Worm (Caenorhabditis elegans) whole organism, mixed stage, embryonic: ENCODE results near the gene Y75B8A.10.

Source experiments
- M03D4.4 ChIP-seq: sonication (generic microtip); optimal IDR thresholded peaks from 2 replicates; lab custom pipeline; 2017; ENCODE audit warnings: mild to moderate bottlenecking, missing genetic modification characterization, missing compliant biosample characterization
- bed-3 ChIP-seq: fragments of 200-800 bp; sonication (Bioruptor generic); optimal IDR thresholded peaks from 3 replicates; lab custom pipeline; 2018; ENCODE audit warnings: mild to moderate bottlenecking, missing genetic modification characterization, moderate library complexity, missing compliant biosample characterization
- blmp-1 ChIP-seq: fragments of 150-350 bp; optimal IDR thresholded peaks from 2 replicates; lab custom pipeline; 2014; ENCODE audit warnings: missing biosample characterization, missing genetic modification characterization
- ceh-43 ChIP-seq: fragments of 200-800 bp; sonication (Bioruptor generic); optimal IDR thresholded peaks from 2 replicates; lab custom pipeline; 2018; ENCODE audit warnings: mild to moderate bottlenecking, missing genetic modification characterization, moderate library complexity, missing compliant biosample characterization
- ceh-83 ChIP-seq: fragments of 200-800 bp; sonication (Bioruptor generic); optimal IDR thresholded peaks from 2 replicates; lab custom pipeline; 2018; ENCODE audit warnings: mild to moderate bottlenecking, missing genetic modification characterization, missing compliant biosample characterization
- cnd-1 ChIP-seq: fragments of 200-800 bp; sonication (Bioruptor generic); optimal IDR thresholded peaks from 2 replicates; lab custom pipeline; 2018; ENCODE audit warnings: mild to moderate bottlenecking, missing genetic modification characterization, missing compliant biosample characterization
- elt-1 ChIP-seq: sonication (generic microtip); optimal IDR thresholded peaks from 2 replicates; lab custom pipeline; 2017; ENCODE audit warnings: missing genetic modification characterization, mild to moderate bottlenecking, missing compliant biosample characterization, antibody characterized with exemption, moderate library complexity, borderline replicate concordance; ENCODE audit not compliant: insufficient read depth
- elt-3 ChIP-seq: fragments of 150-350 bp; optimal IDR thresholded peaks from 2 replicates; lab custom pipeline; 2014; ENCODE audit warnings: missing biosample characterization, missing genetic modification characterization
- flh-1 ChIP-seq: fragments of 200-800 bp; sonication (Bioruptor generic); optimal IDR thresholded peaks from 2 replicates; lab custom pipeline; 2018; ENCODE audit warnings: mild to moderate bottlenecking, missing genetic modification characterization, moderate library complexity, missing compliant biosample characterization
- hlh-1 ChIP-seq: fragments of 150-350 bp; optimal IDR thresholded peaks from 2 replicates; lab custom pipeline; 2014; ENCODE audit warnings: missing biosample characterization, missing genetic modification reagents, missing genetic modification characterization
- lin-13 ChIP-seq: fragments of 150-350 bp; optimal IDR thresholded peaks from 2 replicates; lab custom pipeline; 2014; ENCODE audit warnings: missing biosample characterization, missing genetic modification characterization
- lin-32 ChIP-seq: fragments of 200-800 bp; sonication (Bioruptor generic); optimal IDR thresholded peaks from 2 replicates; lab custom pipeline; 2018; ENCODE audit warnings: mild to moderate bottlenecking, missing genetic modification characterization, missing compliant biosample characterization
- lsy-2 ChIP-seq: fragments of 150-350 bp; optimal IDR thresholded peaks from 2 replicates; lab custom pipeline; 2014; ENCODE audit warnings: missing biosample characterization, missing genetic modification characterization
- mab-5 ChIP-seq: fragments of 150-350 bp; optimal IDR thresholded peaks from 2 replicates; lab custom pipeline; 2014; ENCODE audit warnings: missing biosample characterization, missing genetic modification characterization
- mep-1 ChIP-seq: fragments of 150-350 bp; optimal IDR thresholded peaks from 2 replicates; lab custom pipeline; 2017; ENCODE audit warnings: missing biosample characterization, missing genetic modification reagents, missing genetic modification characterization, inconsistent platforms
- mls-2 ChIP-seq: sonication (generic microtip); optimal IDR thresholded peaks from 2 replicates; lab custom pipeline; 2016; ENCODE audit warnings: mild to moderate bottlenecking, missing genetic modification characterization, moderate library complexity, missing compliant biosample characterization
- nhr-12 ChIP-seq: fragments of 150-350 bp; optimal IDR thresholded peaks from 2 replicates; lab custom pipeline; 2014; ENCODE audit warnings: missing biosample characterization, missing genetic modification characterization
- nhr-2 ChIP-seq: fragments of 150-350 bp; optimal IDR thresholded peaks from 2 replicates; lab custom pipeline; 2014; ENCODE audit warnings: missing biosample characterization, missing genetic modification characterization
- nhr-237 ChIP-seq: fragments of 150-350 bp; optimal IDR thresholded peaks from 2 replicates; lab custom pipeline; 2014; ENCODE audit warnings: missing biosample characterization, missing genetic modification characterization
- nhr-28 ChIP-seq: fragments of 150-350 bp; optimal IDR thresholded peaks from 2 replicates; lab custom pipeline; 2014; ENCODE audit warnings: missing biosample characterization, missing genetic modification characterization
- nhr-76 ChIP-seq: sonication (generic microtip); optimal IDR thresholded peaks from 2 replicates; lab custom pipeline; 2017; ENCODE audit warnings: missing biosample characterization, missing genetic modification characterization
- pha-4 ChIP-seq: fragments of 150-350 bp; optimal IDR thresholded peaks from 2 replicates; lab custom pipeline; 2018; ENCODE audit warnings: missing biosample characterization, missing genetic modification reagents, missing genetic modification characterization
- sem-2 ChIP-seq: fragments of 200-800 bp; sonication (Bioruptor generic); optimal IDR thresholded peaks from 2 replicates; lab custom pipeline; 2018; ENCODE audit warnings: mild to moderate bottlenecking, missing genetic modification characterization, missing compliant biosample characterization
- snpc-4 ChIP-seq: fragments of 150-350 bp; optimal IDR thresholded peaks from 2 replicates; lab custom pipeline; 2014; ENCODE audit warnings: missing biosample characterization, missing genetic modification characterization
- sptf-1 ChIP-seq: sonication (generic microtip); optimal IDR thresholded peaks from 2 replicates; lab custom pipeline; 2017; ENCODE audit warnings: mild to moderate bottlenecking, missing genetic modification characterization, moderate library complexity, missing compliant biosample characterization
- tbx-8 ChIP-seq: fragments of 200-800 bp; sonication (Bioruptor generic); optimal IDR thresholded peaks from 2 replicates; lab custom pipeline; 2018; ENCODE audit warnings: mild to moderate bottlenecking, missing genetic modification characterization, moderate library complexity, missing compliant biosample characterization
- unc-120 ChIP-seq: sonication (generic microtip); optimal IDR thresholded peaks from 2 replicates; lab custom pipeline; 2017; ENCODE audit warnings: missing genetic modification characterization, missing compliant biosample characterization; ENCODE audit not compliant: poor library complexity, severe bottlenecking
- unc-39 ChIP-seq: fragments of 150-350 bp; optimal IDR thresholded peaks from 2 replicates; lab custom pipeline; 2014; ENCODE audit warnings: missing biosample characterization, missing genetic modification characterization
- unc-62 ChIP-seq: fragments of 150-350 bp; optimal IDR thresholded peaks from 2 replicates; lab custom pipeline; 2014; ENCODE audit warnings: missing biosample characterization, missing genetic modification reagents, missing genetic modification characterization
- zip-8 ChIP-seq: fragments of 150-350 bp; optimal IDR thresholded peaks from 2 replicates; lab custom pipeline; 2014; ENCODE audit warnings: missing biosample characterization, missing genetic modification characterization
- ztf-11 ChIP-seq: fragments of 150-350 bp; optimal IDR thresholded peaks from 2 replicates; lab custom pipeline; 2014; ENCODE audit warnings: missing biosample characterization, missing genetic modification characterization

Gene Y75B8A.10

DNA sequence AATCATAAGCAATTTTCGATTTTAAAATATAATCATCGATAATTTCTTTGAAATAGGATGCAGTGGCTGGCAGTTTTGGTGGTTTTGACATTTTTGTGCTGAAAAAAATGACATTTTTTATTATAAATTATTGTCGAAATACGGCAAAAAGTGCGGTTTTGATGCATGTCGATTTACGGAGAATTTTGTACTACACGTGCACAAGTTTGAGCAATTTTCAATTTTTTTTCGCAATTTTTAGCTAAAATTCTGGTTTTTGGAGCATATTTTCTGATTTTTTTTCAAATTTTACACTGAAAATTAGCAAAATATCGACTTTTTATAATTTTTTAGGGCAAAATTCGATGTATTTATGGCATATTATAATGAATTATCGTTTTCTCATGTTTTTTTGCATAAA is 32.8 kb upstream of the Y75B8A.10 start, which contains the start of gene Y75B8A.13:
TSS of gene Y75B8A.13 (minus strand) at position 101 of the 400 bp plus-strand sequence.
- TF ChIP-seq lin-32 (GFP tag; lab: Kevin White, UChicago): no peak
- TF ChIP-seq pha-4 (tag; lab: Kevin White, UChicago): no peak
- no peak for TF ChIP-seq ceh-83 (GFP tag; lab: Kevin White, UChicago)
- no peak for TF ChIP-seq nhr-76 (tag; lab: Kevin White, UChicago)
- no peak for TF ChIP-seq unc-62
- no peak for TF ChIP-seq lsy-2
- TF ChIP-seq mls-2 (tag; lab: Kevin White, UChicago): no peak
- no peak for TF ChIP-seq cnd-1
- TF ChIP-seq nhr-2 (tag; lab: Kevin White, UChicago): no peak
- TF ChIP-seq sem-2 (GFP tag; lab: Kevin White, UChicago): no peak
- no peak for TF ChIP-seq blmp-1
- TF ChIP-seq sptf-1 (tag; lab: Kevin White, UChicago): no peak
- TF ChIP-seq snpc-4 (tag; lab: Kevin White, UChicago): no peak
- no peak for TF ChIP-seq unc-39 (tag; lab: Kevin White, UChicago)
- TF ChIP-seq ztf-11 (tag; lab: Kevin White, UChicago): no peak
- no peak for TF ChIP-seq hlh-1 (tag; lab: Kevin White, UChicago)
- TF ChIP-seq mab-5 (tag; lab: Kevin White, UChicago): no peak
- no peak for TF ChIP-seq zip-8 (tag; lab: Kevin White, UChicago)
- no peak for TF ChIP-seq tbx-8 (GFP tag; lab: Kevin White, UChicago)

DNA sequence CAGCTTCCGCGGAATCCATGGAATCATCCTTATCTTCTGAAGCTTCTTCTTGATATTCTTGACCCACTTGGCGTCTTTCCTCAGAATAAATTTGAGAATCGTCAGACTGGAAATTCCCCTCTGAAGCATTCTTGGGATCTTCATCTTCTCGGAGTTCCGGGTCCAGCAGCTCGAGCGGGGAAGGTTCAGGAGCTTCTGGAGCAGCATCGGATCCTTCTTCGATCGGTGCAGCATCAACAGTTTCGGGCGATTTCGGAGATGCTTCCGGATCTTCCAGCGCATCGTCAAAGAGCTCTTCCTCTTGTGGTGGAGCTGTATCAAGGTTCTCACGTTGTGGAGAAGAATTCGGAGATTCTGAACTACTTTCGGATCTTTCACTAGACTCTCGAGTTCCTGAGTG is 24.8 kb upstream of the Y75B8A.10 start:
- TF ChIP-seq mab-5 (tag; lab: Kevin White, UChicago) (no peak), pha-4 (tag; lab: Kevin White, UChicago) (no peak), bed-3 (GFP tag; lab: Kevin White, UChicago) (no peak), M03D4.4 (tag; lab: Kevin White, UChicago) (no peak), flh-1 (no peak), lin-32 (GFP tag; lab: Kevin White, UChicago) (no peak), sptf-1 (tag; lab: Kevin White, UChicago) (no peak), lin-13 (tag; lab: Kevin White, UChicago) (no peak), nhr-237 (no peak), hlh-1 (tag; lab: Kevin White, UChicago) (no peak), lsy-2 (no peak), elt-1 (no peak), ceh-43 (no peak), blmp-1 (no peak), nhr-12 (tag; lab: Kevin White, UChicago) (no peak), cnd-1 (no peak), ceh-83 (GFP tag; lab: Kevin White, UChicago) (no peak), nhr-28 (tag; lab: Kevin White, UChicago) (no peak), sem-2 (GFP tag; lab: Kevin White, UChicago) (no peak)

DNA sequence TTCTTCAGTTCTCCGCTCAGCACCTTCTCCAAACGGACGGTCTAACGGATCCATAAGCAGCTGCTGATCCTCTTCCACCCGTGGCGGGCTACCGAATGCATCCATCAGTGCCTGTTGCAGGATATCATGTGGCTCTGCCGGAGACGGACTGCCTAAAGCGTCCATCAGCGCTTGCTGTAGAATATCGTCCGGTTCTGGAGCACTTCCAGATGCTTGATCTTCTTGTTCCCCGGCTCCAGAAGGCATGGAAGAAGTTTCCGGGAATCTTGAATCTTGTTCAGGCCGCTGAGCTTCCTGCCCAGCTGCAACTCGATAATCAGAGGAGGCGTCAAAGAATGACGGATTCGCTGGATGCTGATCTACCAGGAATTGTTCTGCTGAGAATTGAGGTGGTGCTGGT is 22.5 kb upstream of the Y75B8A.10 start:
- no peak for TF ChIP-seq elt-3 (tag; lab: Kevin White, UChicago)
- no peak for TF ChIP-seq flh-1
- no peak for TF ChIP-seq hlh-1 (tag; lab: Kevin White, UChicago)
- TF ChIP-seq ceh-83 (GFP tag; lab: Kevin White, UChicago): no peak
- TF ChIP-seq unc-120 (tag; lab: Kevin White, UChicago): no peak
- TF ChIP-seq lin-13 (tag; lab: Kevin White, UChicago): no peak
- TF ChIP-seq mls-2 (tag; lab: Kevin White, UChicago): no peak
- no peak for TF ChIP-seq lsy-2
- no peak for TF ChIP-seq mep-1 (tag; lab: Kevin White, UChicago)
- TF ChIP-seq, all 35 proteins: peak for 0

DNA sequence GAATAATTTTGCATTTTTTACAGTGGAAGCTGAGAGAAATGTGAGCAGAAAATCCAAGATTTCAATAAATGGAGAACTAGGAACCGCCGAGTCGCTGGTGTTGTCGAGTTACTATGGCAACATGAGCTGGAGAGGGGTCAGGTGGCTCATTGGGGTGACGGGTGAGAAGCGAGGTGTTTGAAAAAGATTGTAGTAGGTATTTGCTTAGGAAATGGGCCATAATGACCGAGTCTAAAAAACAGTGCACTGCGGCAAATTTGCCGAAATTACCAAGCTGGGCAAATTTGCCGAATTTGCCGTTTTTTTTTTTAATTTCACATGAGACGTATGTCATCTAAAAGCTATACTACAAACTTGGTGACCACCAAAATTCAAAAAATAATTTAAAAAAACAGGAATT is 19.6 kb upstream of the Y75B8A.10 start, which contains the start of gene osm-12:
TSS of gene osm-12 (minus strand) at position 101 of the 400 bp plus-strand sequence.
- TF ChIP-seq M03D4.4 (tag; lab: Kevin White, UChicago) (no peak), nhr-12 (tag; lab: Kevin White, UChicago) (no peak)

DNA sequence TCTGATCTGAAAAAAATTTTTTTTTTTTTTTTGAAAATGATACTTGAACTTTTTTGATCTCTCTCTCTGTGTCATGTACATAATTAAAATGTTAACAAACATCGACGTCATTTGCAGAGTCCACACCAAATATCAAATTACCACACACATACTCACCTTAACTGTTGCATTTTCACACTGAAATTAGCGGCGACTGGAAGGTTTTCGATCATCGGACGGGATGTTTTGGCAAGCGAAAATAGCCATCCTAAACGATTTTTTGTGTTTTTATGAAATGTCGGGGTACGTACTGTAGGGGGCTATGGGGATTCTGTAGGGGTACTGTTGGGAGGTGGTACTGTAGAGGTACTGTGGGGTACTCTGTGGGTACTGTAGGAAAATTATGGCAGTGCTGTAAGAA is 15.3 kb upstream of the Y75B8A.10 start:
- TF ChIP-seq lin-13 (tag; lab: Kevin White, UChicago): no peak
- TF ChIP-seq nhr-12 (tag; lab: Kevin White, UChicago): no peak
